Fruit fly (Drosophila melanogaster): Measurements from ENCODE around the gene CG32983.

DNA sequence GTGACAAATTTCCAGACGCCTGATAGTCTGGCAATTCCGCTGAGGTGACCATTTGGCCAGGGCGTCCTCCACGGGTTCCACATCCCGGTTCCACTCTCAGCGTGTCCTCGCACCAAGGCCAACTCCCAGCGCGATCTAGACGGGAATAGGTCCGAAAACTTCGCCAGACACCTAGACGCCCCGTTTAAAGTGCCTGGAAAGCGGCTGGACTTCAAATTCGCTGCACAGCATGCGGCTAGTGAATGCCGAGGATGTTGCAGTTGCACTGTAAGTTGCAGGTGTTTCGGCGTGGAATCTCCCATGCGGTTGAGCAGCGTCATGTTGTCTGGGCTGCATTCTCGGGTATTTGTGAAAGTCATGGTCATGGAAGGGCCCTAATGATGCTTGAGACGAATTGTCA, 16.5 kb upstream of the CG32983 start:
- TF ChIP-seq EcR (GFP tag; optimal IDR thresholded peaks at IDR 0.05) (no peak), CG8159 (tag; optimal IDR thresholded peaks at IDR 0.05) (no peak), CG34367 (tag; optimal IDR thresholded peaks at IDR 0.05) (no peak), CG4496 (GFP tag; IDR thresholded peaks at IDR 0.05) (no peak), CG8301 (tag; optimal IDR thresholded peaks at IDR 0.05) (no peak), gl (tag; optimal IDR thresholded peaks at IDR 0.05) (no peak), CG12605 (GFP tag; IDR thresholded peaks at IDR 0.05) (no peak), D1 (tag; optimal IDR thresholded peaks at IDR 0.05) (no peak), CG10348 (GFP tag; IDR thresholded peaks at IDR 0.05) (no peak), CG32121 (GFP tag; IDR thresholded peaks at IDR 0.05) (no peak), Pif1B (GFP tag; optimal IDR thresholded peaks at IDR 0.05) (no peak)

All from whole organism, pupa.